Fruit fly (Drosophila melanogaster) whole organism, embryonic: Measurements from ENCODE around the gene CG2865.

Source experiments
- CG10147 ChIP-seq: fragments of 200-800 bp; sonication (Bioruptor generic); optimal IDR thresholded peaks from 2 replicates; lab custom pipeline; 2019; ENCODE audit warnings: missing biosample characterization, mild to moderate bottlenecking, missing genetic modification characterization, moderate library complexity
- CG10431 ChIP-seq: fragments of 200-800 bp; sonication (Bioruptor generic); optimal IDR thresholded peaks from 3 replicates; lab custom pipeline; 2018; ENCODE audit warnings: missing biosample characterization, mild to moderate bottlenecking, missing genetic modification characterization
- CG10543 ChIP-seq: fragments of 200-800 bp; sonication (Bioruptor generic); optimal IDR thresholded peaks from 3 replicates; lab custom pipeline; 2017; ENCODE audit warnings: missing biosample characterization, mild to moderate bottlenecking, missing genetic modification characterization, moderate library complexity
- CG10654 ChIP-seq: fragments of 200-800 bp; sonication (Bioruptor generic); optimal IDR thresholded peaks from 2 replicates; lab custom pipeline; 2016; ENCODE audit warnings: missing biosample characterization, missing genetic modification characterization
- CG10979 ChIP-seq: fragments of 200-800 bp; sonication (Bioruptor generic); optimal IDR thresholded peaks from 2 replicates; lab custom pipeline; 2018; ENCODE audit warnings: missing biosample characterization, mild to moderate bottlenecking, missing genetic modification characterization, moderate library complexity
- CG11093 ChIP-seq: fragments of 200-800 bp; sonication (Bioruptor generic); IDR thresholded peaks from 3 replicates; pipeline ENCODE4 v1.3.6; 2022; ENCODE audit warnings: missing biosample characterization, missing genetic modification characterization
- CG12219 ChIP-seq: fragments of 200-800 bp; sonication (Bioruptor generic); optimal IDR thresholded peaks from 3 replicates; lab custom pipeline; 2018; ENCODE audit warnings: missing biosample characterization, mild to moderate bottlenecking, missing genetic modification characterization
- CG13296 ChIP-seq: fragments of 200-800 bp; sonication (Bioruptor generic); optimal IDR thresholded peaks from 3 replicates; lab custom pipeline; 2018; ENCODE audit warnings: missing biosample characterization, mild to moderate bottlenecking, missing genetic modification characterization
- CG15696 ChIP-seq: fragments of 200-800 bp; sonication (Bioruptor generic); optimal IDR thresholded peaks from 2 replicates; lab custom pipeline; 2019; ENCODE audit warnings: missing biosample characterization, mild to moderate bottlenecking, missing genetic modification characterization, moderate library complexity
- CG17186 ChIP-seq: fragments of 200-800 bp; sonication (Bioruptor generic); optimal IDR thresholded peaks from 3 replicates; lab custom pipeline; 2017; ENCODE audit warnings: missing biosample characterization, missing genetic modification reagents, missing genetic modification characterization
- CG17361 ChIP-seq: fragments of 200-800 bp; sonication (Bioruptor generic); IDR thresholded peaks from 3 replicates; pipeline ENCODE4 v1.3.6; 2022; ENCODE audit warnings: missing biosample characterization, missing genetic modification characterization
- CG17385 ChIP-seq: fragments of 200-800 bp; sonication (Bioruptor generic); optimal IDR thresholded peaks from 3 replicates; lab custom pipeline; 2018; ENCODE audit warnings: missing biosample characterization, mild to moderate bottlenecking, missing genetic modification characterization
- CG17568 ChIP-seq: fragments of 200-800 bp; sonication (Bioruptor generic); optimal IDR thresholded peaks from 2 replicates; lab custom pipeline; 2018; ENCODE audit warnings: missing biosample characterization, mild to moderate bottlenecking, missing genetic modification characterization, moderate library complexity
- CG2129 ChIP-seq: fragments of 200-800 bp; sonication (Bioruptor generic); IDR thresholded peaks from 2 replicates; pipeline ENCODE4 v1.3.6; 2022; ENCODE audit warnings: missing biosample characterization, missing genetic modification characterization; ENCODE audit not compliant: partially characterized antibody
- CG2712 ChIP-seq: fragments of 200-800 bp; optimal IDR thresholded peaks from 3 replicates; lab custom pipeline; 2019; ENCODE audit warnings: missing biosample characterization, mild to moderate bottlenecking, missing genetic modification characterization, moderate library complexity
- CG31365 ChIP-seq: fragments of 200-800 bp; sonication (Bioruptor generic); optimal IDR thresholded peaks from 2 replicates; lab custom pipeline; 2018; ENCODE audit warnings: missing biosample characterization, mild to moderate bottlenecking, missing genetic modification characterization
- CG3163 ChIP-seq: fragments of 200-800 bp; sonication (Bioruptor generic); optimal IDR thresholded peaks from 3 replicates; lab custom pipeline; 2016; ENCODE audit warnings: missing biosample characterization, missing genetic modification characterization
- CG3407 ChIP-seq: fragments of 200-800 bp; sonication (Bioruptor generic); optimal IDR thresholded peaks from 2 replicates; lab custom pipeline; 2018; ENCODE audit warnings: missing biosample characterization, mild to moderate bottlenecking, missing genetic modification characterization
- CG4820 ChIP-seq: fragments of 200-800 bp; sonication (Bioruptor generic); optimal IDR thresholded peaks from 3 replicates; lab custom pipeline; 2016; ENCODE audit warnings: missing biosample characterization, missing genetic modification characterization
- CG4854 ChIP-seq: fragments of 200-800 bp; sonication (Bioruptor generic); optimal IDR thresholded peaks from 2 replicates; lab custom pipeline; 2016; ENCODE audit warnings: missing biosample characterization, missing genetic modification characterization, inconsistent platforms
- CG6175 ChIP-seq: fragments of 200-800 bp; sonication (Bioruptor generic); IDR thresholded peaks from 3 replicates; pipeline ENCODE4 v1.3.6; 2022; ENCODE audit warnings: missing biosample characterization, missing genetic modification characterization
- CG7839 ChIP-seq: fragments of 200-800 bp; sonication (Bioruptor generic); optimal IDR thresholded peaks from 3 replicates; lab custom pipeline; 2018; ENCODE audit warnings: missing biosample characterization, mild to moderate bottlenecking, missing genetic modification characterization, moderate library complexity
- CTCF ChIP-seq: fragments of 200-800 bp; sonication (Bioruptor generic); optimal IDR thresholded peaks from 2 replicates; lab custom pipeline; 2017; ENCODE audit warnings: missing biosample characterization, mild to moderate bottlenecking, missing genetic modification characterization, moderate library complexity
- Dek ChIP-seq: fragments of 200-800 bp; sonication (Bioruptor generic); optimal IDR thresholded peaks from 3 replicates; lab custom pipeline; 2019; ENCODE audit warnings: missing biosample characterization, mild to moderate bottlenecking, missing genetic modification characterization, moderate library complexity
- Dip2 ChIP-seq: fragments of 200-800 bp; sonication (Bioruptor generic); IDR thresholded peaks from 2 replicates; pipeline ENCODE4 v1.3.6; 2022; ENCODE audit warnings: missing biosample characterization, missing genetic modification characterization
- Dip3 ChIP-seq: fragments of 200-800 bp; sonication (Bioruptor generic); optimal IDR thresholded peaks from 3 replicates; lab custom pipeline; 2016; ENCODE audit warnings: missing biosample characterization, missing genetic modification characterization
- HLH4C ChIP-seq: fragments of 200-800 bp; sonication (Bioruptor generic); IDR thresholded peaks from 3 replicates; pipeline ENCODE4 v1.3.6; 2022; ENCODE audit warnings: missing biosample characterization, missing genetic modification characterization; ENCODE audit not compliant: partially characterized antibody
- Jarid2 ChIP-seq: fragments of 200-800 bp; sonication (Bioruptor generic); optimal IDR thresholded peaks from 3 replicates; lab custom pipeline; 2017; ENCODE audit warnings: mild to moderate bottlenecking, missing biosample characterization, missing genetic modification reagents, missing genetic modification characterization
- Lhr ChIP-seq: fragments of 200-800 bp; sonication (Bioruptor generic); optimal IDR thresholded peaks from 3 replicates; lab custom pipeline; 2017; ENCODE audit warnings: mild to moderate bottlenecking, missing biosample characterization, missing genetic modification reagents, missing genetic modification characterization
- MTF-1 ChIP-seq: fragments of 200-800 bp; sonication (Bioruptor generic); optimal IDR thresholded peaks from 2 replicates; lab custom pipeline; 2018; ENCODE audit warnings: missing biosample characterization, mild to moderate bottlenecking, missing genetic modification characterization, borderline replicate concordance
- Med ChIP-seq: fragments of 200-800 bp; sonication (Bioruptor generic); peaks from one replicate; lab custom pipeline; 2016; ENCODE audit warnings: missing biosample characterization, missing genetic modification characterization, mild to moderate bottlenecking, inconsistent platforms, moderate library complexity
- Mrtf ChIP-seq: fragments of 200-800 bp; sonication (Bioruptor generic); IDR thresholded peaks from 3 replicates; pipeline ENCODE4 v1.3.6; 2022; ENCODE audit warnings: missing biosample characterization, missing genetic modification characterization
- Myb ChIP-seq: fragments of 200-800 bp; sonication (Bioruptor generic); optimal IDR thresholded peaks from 2 replicates; lab custom pipeline; 2016; ENCODE audit warnings: missing biosample characterization, missing genetic modification characterization
- Ssrp ChIP-seq: fragments of 200-800 bp; sonication (Bioruptor generic); optimal IDR thresholded peaks from 2 replicates; lab custom pipeline; 2018; ENCODE audit warnings: missing biosample characterization, mild to moderate bottlenecking, missing genetic modification characterization, moderate library complexity
- Tbp ChIP-seq: fragments of >200 bp; optimal IDR thresholded peaks from 2 replicates; lab custom pipeline; 2018; ENCODE audit warnings: missing biosample characterization, missing genetic modification characterization
- Trl ChIP-seq, 3 experiments: fragments of >200 bp in 2 of 3; fragments of 200-800 bp in 1 of 3; sonication (Bioruptor generic) in 1 of 3; optimal IDR thresholded peaks; 2 replicates in 1 of 3; 3 replicates in 2 of 3; lab custom pipeline; 2016 to 2017; ENCODE audit warnings: missing biosample characterization in 1 of 3, missing genetic modification characterization in 1 of 3
- ap ChIP-seq: fragments of 200-800 bp; sonication (Bioruptor generic); IDR thresholded peaks from 2 replicates; pipeline ENCODE4 v1.3.6; 2022; ENCODE audit warnings: missing biosample characterization, missing genetic modification characterization
- bab2 ChIP-seq: fragments of 200-800 bp; sonication (Bioruptor generic); optimal IDR thresholded peaks from 2 replicates; lab custom pipeline; 2016; ENCODE audit warnings: missing biosample characterization, missing genetic modification characterization
- cad ChIP-seq: fragments of >200 bp; optimal IDR thresholded peaks from 2 replicates; lab custom pipeline; 2017; ENCODE audit warnings: missing biosample characterization, missing genetic modification characterization
- chinmo ChIP-seq: fragments of 200-800 bp; sonication (Bioruptor generic); IDR thresholded peaks from 4 replicates; pipeline ENCODE4 v1.3.6; 2022; ENCODE audit warnings: missing biosample characterization, missing genetic modification characterization; ENCODE audit not compliant: partially characterized antibody
- ems ChIP-seq: fragments of 200-800 bp; sonication (Bioruptor generic); optimal IDR thresholded peaks from 3 replicates; lab custom pipeline; 2016; ENCODE audit warnings: missing biosample characterization, missing genetic modification characterization
- en ChIP-seq: fragments of 200-800 bp; sonication (Bioruptor generic); optimal IDR thresholded peaks from 2 replicates; lab custom pipeline; 2016; ENCODE audit warnings: missing biosample characterization, missing genetic modification characterization
- exex ChIP-seq: fragments of 200-800 bp; sonication (Bioruptor generic); optimal IDR thresholded peaks from 4 replicates; lab custom pipeline; 2018; ENCODE audit warnings: missing biosample characterization, mild to moderate bottlenecking, missing genetic modification characterization, moderate library complexity
- inv ChIP-seq: fragments of 200-800 bp; sonication (Bioruptor generic); IDR thresholded peaks from 2 replicates; pipeline ENCODE4 v1.3.6; 2022; ENCODE audit warnings: missing biosample characterization, missing genetic modification characterization; ENCODE audit not compliant: partially characterized antibody
- jing ChIP-seq: fragments of 200-800 bp; sonication (Bioruptor generic); optimal IDR thresholded peaks from 2 replicates; lab custom pipeline; 2018; ENCODE audit warnings: missing biosample characterization, mild to moderate bottlenecking, missing genetic modification characterization
- nerfin-1 ChIP-seq: fragments of 200-800 bp; sonication (Bioruptor generic); optimal IDR thresholded peaks from 3 replicates; lab custom pipeline; 2019; ENCODE audit warnings: missing biosample characterization, mild to moderate bottlenecking, missing genetic modification characterization, moderate library complexity
- nmo ChIP-seq: fragments of 200-800 bp; sonication (Bioruptor generic); optimal IDR thresholded peaks from 2 replicates; lab custom pipeline; 2018; ENCODE audit warnings: missing biosample characterization, mild to moderate bottlenecking, missing genetic modification characterization, moderate library complexity
- pho ChIP-seq: fragments of 200-800 bp; sonication (Bioruptor generic); optimal IDR thresholded peaks from 2 replicates; lab custom pipeline; 2016; ENCODE audit warnings: missing biosample characterization, missing genetic modification characterization
- phol ChIP-seq: fragments of 200-800 bp; sonication (Bioruptor generic); optimal IDR thresholded peaks from 3 replicates; lab custom pipeline; 2018; ENCODE audit warnings: missing biosample characterization, mild to moderate bottlenecking, missing genetic modification characterization, moderate library complexity
- sim ChIP-seq: fragments of 200-800 bp; sonication (Bioruptor generic); IDR thresholded peaks from 2 replicates; pipeline ENCODE4 v1.3.6; 2022; ENCODE audit warnings: missing biosample characterization, missing genetic modification characterization
- zf30C ChIP-seq: fragments of 200-800 bp; sonication (Bioruptor generic); optimal IDR thresholded peaks from 3 replicates; lab custom pipeline; 2018; ENCODE audit warnings: missing biosample characterization, mild to moderate bottlenecking, missing genetic modification characterization

Gene CG2865

DNA sequence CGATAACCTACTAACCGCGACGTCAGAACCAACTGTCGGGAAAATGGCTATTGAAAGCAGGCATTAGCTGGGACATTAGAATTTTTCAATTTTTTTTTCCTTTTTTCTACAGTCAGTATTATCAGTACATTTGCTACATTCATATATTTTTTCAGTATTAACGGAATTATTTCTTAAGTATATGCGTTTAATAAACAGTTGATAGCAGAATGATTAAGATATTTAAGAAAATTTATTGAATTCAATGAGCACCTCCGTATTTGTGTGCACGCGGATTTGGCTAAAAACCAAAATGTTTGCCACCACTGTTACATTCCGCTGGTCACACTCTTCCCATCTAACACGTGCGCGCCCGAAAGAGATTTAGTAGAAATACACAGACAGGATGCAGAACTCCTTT lies 30.7 kb downstream of the CG2865 start, which contains the start of the genes temp and CG3071 (continued):
- TF ChIP-seq ems (GFP tag; lab: Kevin White, UChicago) (peak; percentile 34), jing (GFP tag; lab: Kevin White, UChicago) (no peak), CG7839 (tag; lab: Kevin White, UChicago) (peak; percentile 69), zf30C (GFP tag; lab: Kevin White, UChicago) (no peak), CG4854 (GFP tag; lab: Kevin White, UChicago) (no peak), Dip2 (GFP tag; lab: Robert Waterston, UW) (no peak), bab2 (GFP tag; lab: Kevin White, UChicago) (peak; percentile 56), CG15696 (tag; lab: Kevin White, UChicago) (peak; percentile 68), CG4820 (peak; percentile 44), Jarid2 (GFP tag; lab: Kevin White, UChicago) (no peak), CG13296 (GFP tag; lab: Kevin White, UChicago) (peak; percentile 45), exex (tag; lab: Kevin White, UChicago) (peak; percentile 24), nerfin-1 (tag; lab: Kevin White, UChicago) (peak; percentile 56), CG17568 (no peak), CG11093 (no peak; the same call in 2 of the 3 replicates), CG17186 (GFP tag; lab: Kevin White, UChicago) (peak; percentile 64), CG17361 (GFP tag; lab: Robert Waterston, UW) (peak; percentile 79), CG2712 (tag; lab: Kevin White, UChicago) (peak; percentile 72), CG12219 (GFP tag; lab: Kevin White, UChicago) (no peak), cad (GFP tag; lab: Kevin White, UChicago) (no peak), CG3407 (GFP tag; lab: Kevin White, UChicago) (no peak), CG10147 (GFP tag; lab: Kevin White, UChicago) (peak; percentile 71), CG31365 (tag; lab: Kevin White, UChicago) (no peak), Dek (tag; lab: Kevin White, UChicago) (peak; percentile 66), pho (GFP tag; lab: Kevin White, UChicago) (peak; percentile 68), Tbp (GFP tag; lab: Kevin White, UChicago) (peak; percentile 96), CG6175 (no peak), inv (GFP tag; lab: Robert Waterston, UW) (no peak), MTF-1 (GFP tag; lab: Kevin White, UChicago) (no peak), CG10543 (peak; percentile 79), en (no peak), ap (no peak), Med (GFP tag; lab: Kevin White, UChicago) (peak; percentile 88), CG10431 (peak; percentile 11), Myb (peak; percentile 27), CTCF (GFP tag; lab: Kevin White, UChicago) (no peak), CG10654 (GFP tag; lab: Kevin White, UChicago) (peak; percentile 9), CG3163 (GFP tag; lab: Kevin White, UChicago) (peak; percentile 37), CG10979 (tag; lab: Kevin White, UChicago) (peak; percentile 55), CG2129 (GFP tag; lab: Robert Waterston, UW) (no peak), HLH4C (GFP tag; lab: Robert Waterston, UW) (no peak), Dip3 (GFP tag; lab: Kevin White, UChicago) (peak; percentile 45), nmo (GFP tag; lab: Kevin White, UChicago) (peak; percentile 78), Lhr (GFP tag; lab: Kevin White, UChicago) (no peak), phol (tag; lab: Kevin White, UChicago) (peak; percentile 72), CG17385 (GFP tag; lab: Kevin White, UChicago) (peak; percentile 44), chinmo (GFP tag; lab: Robert Waterston, UW) (no peak), Ssrp (peak; percentile 56), sim (GFP tag; lab: Robert Waterston, UW) (no peak), Trl (optimal IDR thresholded peaks at IDR 0.05; lab: Kevin White, UChicago) (no peak), Trl (GFP tag; optimal IDR thresholded peaks at IDR 0.05; lab: Kevin White, UChicago) (peak; percentile 53), Mrtf (no peak)
